Fruit fly (Drosophila melanogaster) whole organism, wandering third instar larva: ENCODE measurements around the gene ca.

ENCODE experiments used
- Abd-B ChIP-seq: fragments of >200 bp; optimal IDR thresholded peaks from 2 replicates; lab custom pipeline; 2017; ENCODE audit warnings: missing biosample characterization, missing genetic modification characterization
- CG32264 ChIP-seq: fragments of 200-800 bp; sonication (Bioruptor generic); optimal IDR thresholded peaks from 2 replicates; lab custom pipeline; 2016; ENCODE audit warnings: missing biosample characterization, missing genetic modification characterization
- CG9705 ChIP-seq: fragments of 200-800 bp; sonication (Bioruptor generic); optimal IDR thresholded peaks from 2 replicates; lab custom pipeline; 2018; ENCODE audit warnings: missing biosample characterization, mild to moderate bottlenecking, missing genetic modification characterization
- CrebA ChIP-seq: fragments of 200-800 bp; sonication (Bioruptor generic); optimal IDR thresholded peaks from 2 replicates; lab custom pipeline; 2016; ENCODE audit warnings: missing biosample characterization, mild to moderate bottlenecking, missing genetic modification characterization, borderline replicate concordance
- Dfd ChIP-seq: fragments of >200 bp; optimal IDR thresholded peaks from 2 replicates; lab custom pipeline; 2017; ENCODE audit warnings: missing biosample characterization, missing genetic modification characterization
- Dif ChIP-seq: fragments of 200-275, 200-300 bp; sonication (Bioruptor generic); optimal IDR thresholded peaks from 2 replicates; lab custom pipeline; 2018; ENCODE audit warnings: missing biosample characterization, missing genetic modification characterization; ENCODE audit not compliant: partially characterized antibody
- GATAd ChIP-seq: sonication (Bioruptor generic); optimal IDR thresholded peaks from 2 replicates; lab custom pipeline; 2016; ENCODE audit warnings: missing biosample characterization, missing genetic modification characterization
- HLH106 ChIP-seq: fragments of 200-800 bp; optimal IDR thresholded peaks from 3 replicates; lab custom pipeline; 2019; ENCODE audit warnings: missing biosample characterization, mild to moderate bottlenecking, missing genetic modification characterization, moderate library complexity
- Hnf4 ChIP-seq: fragments of 200-800 bp; sonication (Bioruptor generic); optimal IDR thresholded peaks from 2 replicates; lab custom pipeline; 2016; ENCODE audit warnings: missing biosample characterization, mild to moderate bottlenecking, missing genetic modification characterization
- Hr78 ChIP-seq: fragments of >200 bp; optimal IDR thresholded peaks from 2 replicates; lab custom pipeline; 2017; ENCODE audit warnings: missing biosample characterization, missing genetic modification characterization
- Hr83 ChIP-seq: fragments of 200-300 bp; sonication (Bioruptor generic); optimal IDR thresholded peaks from 2 replicates; lab custom pipeline; 2016; ENCODE audit warnings: missing biosample characterization, mild to moderate bottlenecking, missing genetic modification characterization, moderate library complexity; ENCODE audit not compliant: poor library complexity, severe bottlenecking
- Jra ChIP-seq: sonication (Bioruptor generic); optimal IDR thresholded peaks from 2 replicates; lab custom pipeline; 2016; ENCODE audit warnings: missing biosample characterization, missing genetic modification characterization
- Mio ChIP-seq: sonication (Bioruptor generic); optimal IDR thresholded peaks from 2 replicates; lab custom pipeline; 2016; ENCODE audit warnings: missing biosample characterization, missing genetic modification characterization
- Myc ChIP-seq: fragments of >200 bp; optimal IDR thresholded peaks from 2 replicates; lab custom pipeline; 2017
- N ChIP-seq: fragments of >200 bp; optimal IDR thresholded peaks from 2 replicates; lab custom pipeline; 2018; ENCODE audit warnings: missing biosample characterization, missing external identifiers, missing genetic modification characterization
- OdsH ChIP-seq: fragments of 200-800 bp; sonication (Bioruptor generic); optimal IDR thresholded peaks from 2 replicates; lab custom pipeline; 2016; ENCODE audit warnings: missing biosample characterization, mild to moderate bottlenecking, missing genetic modification characterization
- Rel ChIP-seq, 2 experiments: fragments of 200-800 bp; sonication (Bioruptor generic) in 1 of 2; optimal IDR thresholded peaks; 2 replicates in 1 of 2; 3 replicates in 1 of 2; lab custom pipeline; 2016 to 2019; ENCODE audit warnings: mild to moderate bottlenecking in 2 of 2, missing biosample characterization in 2 of 2, missing genetic modification characterization in 2 of 2, moderate library complexity in 1 of 2
- Sp1 ChIP-seq: fragments of 200-800 bp; sonication (Bioruptor generic); optimal IDR thresholded peaks from 3 replicates; lab custom pipeline; 2019; ENCODE audit warnings: missing biosample characterization, mild to moderate bottlenecking, missing genetic modification characterization, moderate library complexity
- Vsx2 ChIP-seq: fragments of 200-300, 225-300 bp; sonication (Bioruptor generic); optimal IDR thresholded peaks from 2 replicates; lab custom pipeline; 2018; ENCODE audit warnings: missing biosample characterization, missing genetic modification characterization; ENCODE audit not compliant: partially characterized antibody
- br ChIP-seq: fragments of 200-800 bp; sonication (Bioruptor generic); optimal IDR thresholded peaks from 2 replicates; lab custom pipeline; 2016; ENCODE audit warnings: missing biosample characterization, missing genetic modification characterization
- brk ChIP-seq: fragments of 200-800 bp; sonication (Bioruptor generic); optimal IDR thresholded peaks from 2 replicates; lab custom pipeline; 2016; ENCODE audit warnings: missing biosample characterization, mild to moderate bottlenecking, missing genetic modification characterization
- dl ChIP-seq, 2 experiments: fragments of 175-275, 200-275 bp in 1 of 2; fragments of 200-275 bp in 1 of 2; sonication (Bioruptor generic); optimal IDR thresholded peaks; lab custom pipeline; 2018; ENCODE audit warnings: mild to moderate bottlenecking in 2 of 2, missing biosample characterization in 2 of 2, missing genetic modification characterization in 2 of 2, moderate library complexity in 2 of 2; ENCODE audit not compliant: partially characterized antibody in 2 of 2, insufficient read depth in 1 of 2
- dmrt93B ChIP-seq: fragments of 200-800 bp; sonication (Bioruptor generic); optimal IDR thresholded peaks from 2 replicates; lab custom pipeline; 2018; ENCODE audit warnings: missing biosample characterization, mild to moderate bottlenecking, missing genetic modification characterization
- dsf ChIP-seq: sonication (Bioruptor generic); optimal IDR thresholded peaks from 2 replicates; lab custom pipeline; 2016; ENCODE audit warnings: missing biosample characterization, missing genetic modification characterization, borderline replicate concordance
- ey ChIP-seq: fragments of 200-800 bp; sonication (Bioruptor generic); optimal IDR thresholded peaks from 2 replicates; lab custom pipeline; 2016; ENCODE audit warnings: missing biosample characterization, missing genetic modification characterization
- foxo ChIP-seq, 2 experiments: fragments of 200-800 bp; sonication (Bioruptor generic); optimal IDR thresholded peaks; 2 replicates in 1 of 2; 3 replicates in 1 of 2; lab custom pipeline; 2016 to 2017; ENCODE audit warnings: missing biosample characterization in 2 of 2, missing genetic modification characterization in 2 of 2
- fru ChIP-seq: fragments of 200-800 bp; sonication (Bioruptor generic); optimal IDR thresholded peaks from 3 replicates; lab custom pipeline; 2016; ENCODE audit warnings: missing biosample characterization, mild to moderate bottlenecking, missing genetic modification characterization
- h ChIP-seq: fragments of 200-800 bp; sonication (Bioruptor generic); optimal IDR thresholded peaks from 3 replicates; lab custom pipeline; 2016; ENCODE audit warnings: missing biosample characterization, mild to moderate bottlenecking, missing genetic modification characterization
- jim ChIP-seq: fragments of 175-275, 200-325 bp; sonication (Bioruptor generic); optimal IDR thresholded peaks from 2 replicates; lab custom pipeline; 2016; ENCODE audit warnings: missing biosample characterization, mild to moderate bottlenecking, missing genetic modification characterization
- lola ChIP-seq: fragments of >200 bp; optimal IDR thresholded peaks from 2 replicates; lab custom pipeline; 2017; ENCODE audit warnings: missing biosample characterization, missing genetic modification characterization
- pan ChIP-seq: fragments of >200 bp; optimal IDR thresholded peaks from 2 replicates; lab custom pipeline; 2017
- psq ChIP-seq: fragments of 200-800 bp; sonication (Bioruptor generic); optimal IDR thresholded peaks from 3 replicates; lab custom pipeline; 2017; ENCODE audit warnings: missing biosample characterization, mild to moderate bottlenecking, missing genetic modification characterization, moderate library complexity
- rgr ChIP-seq: fragments of 200-800 bp; sonication (Bioruptor generic); optimal IDR thresholded peaks from 3 replicates; lab custom pipeline; 2016; ENCODE audit warnings: missing biosample characterization, mild to moderate bottlenecking, missing genetic modification characterization
- sage ChIP-seq: fragments of 200-800 bp; sonication (Bioruptor generic); optimal IDR thresholded peaks from 2 replicates; lab custom pipeline; 2016; ENCODE audit warnings: missing biosample characterization, mild to moderate bottlenecking, missing genetic modification characterization
- sv ChIP-seq: fragments of 200-800 bp; sonication (Bioruptor generic); optimal IDR thresholded peaks from 3 replicates; lab custom pipeline; 2016; ENCODE audit warnings: missing biosample characterization, missing genetic modification characterization
- tai ChIP-seq: sonication (Bioruptor generic); optimal IDR thresholded peaks from 2 replicates; lab custom pipeline; 2016; ENCODE audit warnings: missing biosample characterization, missing genetic modification characterization
- usp ChIP-seq: fragments of >200 bp; optimal IDR thresholded peaks from 2 replicates; lab custom pipeline; 2017; ENCODE audit warnings: missing biosample characterization, missing genetic modification characterization
- woc ChIP-seq: sonication (Bioruptor generic); optimal IDR thresholded peaks from 2 replicates; lab custom pipeline; 2016; ENCODE audit warnings: missing biosample characterization, mild to moderate bottlenecking, missing genetic modification characterization

Gene ca

DNA sequence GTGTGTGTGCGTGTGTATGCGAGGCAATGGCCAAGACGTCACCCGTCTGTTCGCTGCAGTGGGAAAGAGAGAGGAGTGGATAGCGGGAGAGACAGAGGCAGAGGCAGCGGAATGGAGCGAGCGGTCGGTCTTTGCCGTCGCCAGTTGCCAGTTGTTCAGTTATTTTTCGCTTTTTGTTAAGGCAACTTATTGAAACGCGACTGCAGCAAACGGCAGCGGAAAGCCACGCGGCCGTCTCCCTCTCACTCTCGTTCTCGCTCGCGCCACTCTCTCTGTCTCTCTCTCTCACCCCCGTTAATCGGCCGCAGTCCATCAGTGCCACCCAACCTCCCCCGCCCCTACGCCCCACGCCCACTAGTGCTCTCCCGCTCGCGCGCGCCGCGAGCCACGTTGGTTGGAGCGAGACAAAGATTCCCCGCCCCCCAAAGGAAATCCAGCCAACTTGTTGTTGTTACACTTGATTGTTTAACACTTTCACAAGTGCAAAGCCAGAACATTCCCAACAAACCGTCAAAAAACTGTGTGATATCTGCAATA is 33.7 kb upstream of the ca start:
- TF ChIP-seq Myc (lab: Kevin White, UChicago) = no peak
- TF ChIP-seq CG32264 (GFP tag; lab: Kevin White, UChicago) = no peak
- TF ChIP-seq CrebA (GFP tag; lab: Kevin White, UChicago) = peak; percentile 10
- TF ChIP-seq Jra = no peak
- TF ChIP-seq GATAd (GFP tag; lab: Kevin White, UChicago) = no peak
- peak; percentile 43 for TF ChIP-seq Hnf4 (GFP tag; lab: Kevin White, UChicago)
- TF ChIP-seq dmrt93B = no peak
- peak; percentile 26 for TF ChIP-seq N (GFP tag; lab: Kevin White, UChicago)
- TF ChIP-seq h (GFP tag; lab: Kevin White, UChicago) = peak; percentile 83
- no peak for TF ChIP-seq brk (GFP tag; lab: Kevin White, UChicago)
- TF ChIP-seq dl (GFP tag; optimal IDR thresholded peaks at IDR 0.05; lab: Kevin White, UChicago; ENCODE audit: insufficient read depth in 1 of 2, partially characterized antibody in 2 of 2) = peak; percentile 34 to 87
- TF ChIP-seq psq (GFP tag; lab: Kevin White, UChicago) = peak; percentile 64
- peak; percentile 56 for TF ChIP-seq Sp1
- peak; percentile 3 for TF ChIP-seq Vsx2 (GFP tag; lab: Kevin White, UChicago)
- TF ChIP-seq sage (GFP tag; lab: Kevin White, UChicago) = no peak
- TF ChIP-seq Hr83 (GFP tag; lab: Kevin White, UChicago) = peak; percentile 63
- no peak for TF ChIP-seq br (GFP tag; lab: Kevin White, UChicago)
- no peak for TF ChIP-seq woc (GFP tag; lab: Kevin White, UChicago)
- TF ChIP-seq Abd-B (GFP tag; lab: Kevin White, UChicago) = no peak
- no peak for TF ChIP-seq sv (GFP tag; lab: Kevin White, UChicago)
- TF ChIP-seq Rel (GFP tag; optimal IDR thresholded peaks at IDR 0.05; lab: Kevin White, UChicago) = no peak
- TF ChIP-seq Rel (tag; optimal IDR thresholded peaks at IDR 0.05; lab: Kevin White, UChicago) = peak; percentile 85
- no peak for TF ChIP-seq Mio (GFP tag; lab: Kevin White, UChicago)
- TF ChIP-seq Dfd = no peak
- no peak for TF ChIP-seq lola (GFP tag; lab: Kevin White, UChicago)
- TF ChIP-seq dsf (GFP tag; lab: Kevin White, UChicago) = no peak
- TF ChIP-seq Dif (GFP tag; lab: Kevin White, UChicago) = peak; percentile 94
- TF ChIP-seq CG9705 (GFP tag; lab: Kevin White, UChicago) = no peak
- peak; percentile 53 for TF ChIP-seq OdsH (GFP tag; lab: Kevin White, UChicago)
- TF ChIP-seq usp (GFP tag; lab: Kevin White, UChicago) = no peak
- peak in 1 of 2 experiments; percentile 10 for TF ChIP-seq foxo (GFP tag; optimal IDR thresholded peaks at IDR 0.05; lab: Kevin White, UChicago)
- TF ChIP-seq pan = no peak
- TF ChIP-seq Hr78 (GFP tag; lab: Kevin White, UChicago) = no peak
- TF ChIP-seq HLH106 (tag; lab: Kevin White, UChicago) = no peak
- TF ChIP-seq fru (GFP tag; lab: Kevin White, UChicago) = peak; percentile 14
- no peak for TF ChIP-seq ey (GFP tag; lab: Kevin White, UChicago)
- no peak for TF ChIP-seq tai (GFP tag; lab: Kevin White, UChicago)
- TF ChIP-seq rgr (GFP tag; lab: Kevin White, UChicago) = peak; percentile 20
- TF ChIP-seq jim (GFP tag; lab: Kevin White, UChicago) = peak; percentile 79

DNA sequence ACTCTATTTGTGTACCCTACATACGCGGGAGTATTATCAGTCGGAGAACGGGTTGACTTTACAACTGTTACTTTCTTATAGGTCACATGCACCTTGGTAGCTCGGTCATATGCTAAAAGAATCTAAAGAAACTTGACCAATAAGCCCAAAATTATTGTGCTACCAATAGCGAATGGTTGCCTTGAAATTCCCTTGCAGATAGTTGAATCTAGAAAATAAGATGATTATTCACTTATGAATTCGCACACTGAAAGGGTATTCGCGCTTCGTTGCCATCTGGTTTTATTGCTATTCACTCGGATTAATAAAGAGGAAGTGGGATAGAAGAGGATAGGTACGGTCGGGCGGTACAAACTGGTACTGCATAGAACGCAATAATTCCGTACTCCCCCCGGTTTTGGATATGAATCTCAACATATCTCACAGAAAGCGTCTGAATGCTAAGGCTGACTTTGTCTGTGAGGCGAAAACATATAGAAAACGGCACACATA is 32.7 kb upstream of the ca start:
- TF ChIP-seq OdsH (GFP tag; lab: Kevin White, UChicago) = peak; percentile 77
- TF ChIP-seq sv (GFP tag; lab: Kevin White, UChicago) = peak; percentile 75
- TF ChIP-seq Myc (lab: Kevin White, UChicago) = no peak
- TF ChIP-seq HLH106 (tag; lab: Kevin White, UChicago) = peak; percentile 81
- TF ChIP-seq br (GFP tag; lab: Kevin White, UChicago) = peak; percentile 84
- TF ChIP-seq Dfd = no peak
- TF ChIP-seq Hr83 (GFP tag; lab: Kevin White, UChicago) = no peak
- TF ChIP-seq sage (GFP tag; lab: Kevin White, UChicago) = no peak
- TF ChIP-seq CG32264 (GFP tag; lab: Kevin White, UChicago) = peak; percentile 52
- TF ChIP-seq Abd-B (GFP tag; lab: Kevin White, UChicago) = no peak
- TF ChIP-seq psq (GFP tag; lab: Kevin White, UChicago) = no peak
- TF ChIP-seq Dif (GFP tag; lab: Kevin White, UChicago) = no peak
- TF ChIP-seq fru (GFP tag; lab: Kevin White, UChicago) = peak; percentile 80
- TF ChIP-seq rgr (GFP tag; lab: Kevin White, UChicago) = peak; percentile 78
- TF ChIP-seq lola (GFP tag; lab: Kevin White, UChicago) = no peak
- no peak for TF ChIP-seq Vsx2 (GFP tag; lab: Kevin White, UChicago)
- TF ChIP-seq dmrt93B = peak; percentile 61
- no peak for TF ChIP-seq pan
- TF ChIP-seq Rel (GFP tag; optimal IDR thresholded peaks at IDR 0.05; lab: Kevin White, UChicago) = no peak
- peak; percentile 90 for TF ChIP-seq Rel (tag; optimal IDR thresholded peaks at IDR 0.05; lab: Kevin White, UChicago)
- TF ChIP-seq tai (GFP tag; lab: Kevin White, UChicago) = peak; percentile 43
- no peak for TF ChIP-seq jim (GFP tag; lab: Kevin White, UChicago)
- TF ChIP-seq dsf (GFP tag; lab: Kevin White, UChicago) = no peak
- TF ChIP-seq usp (GFP tag; lab: Kevin White, UChicago) = no peak
- no peak for TF ChIP-seq N (GFP tag; lab: Kevin White, UChicago)
- peak; percentile 79 for TF ChIP-seq woc (GFP tag; lab: Kevin White, UChicago)
- TF ChIP-seq Sp1 = peak; percentile 77
- no peak for TF ChIP-seq GATAd (GFP tag; lab: Kevin White, UChicago)
- TF ChIP-seq dl (GFP tag; optimal IDR thresholded peaks at IDR 0.05; lab: Kevin White, UChicago; ENCODE audit: insufficient read depth in 1 of 2, partially characterized antibody in 2 of 2) = no peak
- peak; percentile 38 for TF ChIP-seq Hnf4 (GFP tag; lab: Kevin White, UChicago)
- peak; percentile 51 to 85 for TF ChIP-seq foxo (GFP tag; optimal IDR thresholded peaks at IDR 0.05; lab: Kevin White, UChicago)
- no peak for TF ChIP-seq Jra
- no peak for TF ChIP-seq Hr78 (GFP tag; lab: Kevin White, UChicago)
- peak; percentile 69 for TF ChIP-seq h (GFP tag; lab: Kevin White, UChicago)
- peak; percentile 58 for TF ChIP-seq CG9705 (GFP tag; lab: Kevin White, UChicago)
- TF ChIP-seq Mio (GFP tag; lab: Kevin White, UChicago) = peak; percentile 46
- peak; percentile 90 for TF ChIP-seq ey (GFP tag; lab: Kevin White, UChicago)
- no peak for TF ChIP-seq brk (GFP tag; lab: Kevin White, UChicago)
- TF ChIP-seq CrebA (GFP tag; lab: Kevin White, UChicago) = no peak
- TF ChIP-seq, all 38 proteins: peak for 18
